Fruit fly (Drosophila melanogaster) whole organism, embryonic: Measurements from ENCODE around the gene Gr98d.

ENCODE experiments used
- CG10267 ChIP-seq: fragments of 200-800 bp; sonication (Bioruptor generic); optimal IDR thresholded peaks from 2 replicates; lab custom pipeline; 2018; ENCODE audit warnings: missing biosample characterization, mild to moderate bottlenecking, missing genetic modification characterization, moderate library complexity
- CG10462 ChIP-seq: fragments of 200-800 bp; sonication (Bioruptor generic); optimal IDR thresholded peaks from 2 replicates; lab custom pipeline; 2016; ENCODE audit warnings: missing biosample characterization, missing genetic modification characterization
- CG10959 ChIP-seq: fragments of 200-800 bp; sonication (Bioruptor generic); IDR thresholded peaks from 2 replicates; pipeline ENCODE4 v1.3.6; 2022; ENCODE audit warnings: missing biosample characterization, missing genetic modification characterization
- CG10979 ChIP-seq: fragments of 200-800 bp; sonication (Bioruptor generic); optimal IDR thresholded peaks from 2 replicates; lab custom pipeline; 2018; ENCODE audit warnings: missing biosample characterization, mild to moderate bottlenecking, missing genetic modification characterization, moderate library complexity
- CG11696 ChIP-seq: fragments of 200-800 bp; sonication (Bioruptor generic); IDR thresholded peaks from 2 replicates; pipeline ENCODE4 v1.3.6; 2022; ENCODE audit warnings: missing biosample characterization, missing genetic modification characterization
- CG12391 ChIP-seq: fragments of 200-800 bp; sonication (Bioruptor generic); optimal IDR thresholded peaks from 3 replicates; lab custom pipeline; 2018; ENCODE audit warnings: missing biosample characterization, mild to moderate bottlenecking, missing genetic modification characterization, moderate library complexity
- CG13894 ChIP-seq: fragments of 200-800 bp; sonication (Bioruptor generic); optimal IDR thresholded peaks from 3 replicates; lab custom pipeline; 2018; ENCODE audit warnings: missing biosample characterization, mild to moderate bottlenecking, missing genetic modification characterization, moderate library complexity
- CG16813 ChIP-seq: fragments of 200-800 bp; sonication (Bioruptor generic); IDR thresholded peaks from 3 replicates; pipeline ENCODE4 v1.3.6; 2022; ENCODE audit warnings: missing biosample characterization, missing genetic modification characterization; ENCODE audit not compliant: partially characterized antibody
- CG17359 ChIP-seq: fragments of 200-800 bp; sonication (Bioruptor generic); optimal IDR thresholded peaks from 3 replicates; lab custom pipeline; 2018; ENCODE audit warnings: missing biosample characterization, mild to moderate bottlenecking, missing genetic modification characterization, moderate library complexity
- CG17361 ChIP-seq: fragments of 200-800 bp; sonication (Bioruptor generic); IDR thresholded peaks from 3 replicates; pipeline ENCODE4 v1.3.6; 2022; ENCODE audit warnings: missing biosample characterization, missing genetic modification characterization
- CG17385 ChIP-seq: fragments of 200-800 bp; sonication (Bioruptor generic); optimal IDR thresholded peaks from 3 replicates; lab custom pipeline; 2018; ENCODE audit warnings: missing biosample characterization, mild to moderate bottlenecking, missing genetic modification characterization
- CG18262 ChIP-seq: fragments of 200-800 bp; optimal IDR thresholded peaks from 3 replicates; lab custom pipeline; 2019; ENCODE audit warnings: missing biosample characterization, mild to moderate bottlenecking, missing genetic modification characterization, moderate library complexity
- CG18599 ChIP-seq: fragments of 200-800 bp; sonication (Bioruptor generic); optimal IDR thresholded peaks from 3 replicates; lab custom pipeline; 2017; ENCODE audit warnings: missing biosample characterization, missing genetic modification characterization, mild to moderate bottlenecking, moderate library complexity, missing genetic modification reagents
- CG2712 ChIP-seq: fragments of 200-800 bp; optimal IDR thresholded peaks from 3 replicates; lab custom pipeline; 2019; ENCODE audit warnings: missing biosample characterization, mild to moderate bottlenecking, missing genetic modification characterization, moderate library complexity
- CG31224 ChIP-seq: fragments of 200-800 bp; sonication (Bioruptor generic); IDR thresholded peaks from 2 replicates; pipeline ENCODE4 v1.3.6; 2022; ENCODE audit warnings: missing biosample characterization, missing genetic modification characterization
- CG31441 ChIP-seq: fragments of 200-800 bp; sonication (Bioruptor generic); IDR thresholded peaks from 2 replicates; pipeline ENCODE4 v1.3.6; 2022; ENCODE audit warnings: missing biosample characterization, missing genetic modification characterization
- CG3281 ChIP-seq: fragments of 200-800 bp; sonication (Bioruptor generic); optimal IDR thresholded peaks from 3 replicates; lab custom pipeline; 2017; ENCODE audit warnings: missing biosample characterization, mild to moderate bottlenecking, missing genetic modification characterization
- CG3407 ChIP-seq: fragments of 200-800 bp; sonication (Bioruptor generic); optimal IDR thresholded peaks from 2 replicates; lab custom pipeline; 2018; ENCODE audit warnings: missing biosample characterization, mild to moderate bottlenecking, missing genetic modification characterization
- CG3838 ChIP-seq: fragments of 200-800 bp; sonication (Bioruptor generic); optimal IDR thresholded peaks from 3 replicates; lab custom pipeline; 2016; ENCODE audit warnings: missing biosample characterization, missing genetic modification characterization
- CG5180 ChIP-seq: fragments of 200-800 bp; sonication (Bioruptor generic); optimal IDR thresholded peaks from 3 replicates; lab custom pipeline; 2017; ENCODE audit warnings: missing biosample characterization, missing genetic modification characterization, mild to moderate bottlenecking, moderate library complexity, missing genetic modification reagents
- CG6272 ChIP-seq: fragments of 200-800 bp; sonication (Bioruptor generic); IDR thresholded peaks from 2 replicates; pipeline ENCODE4 v1.3.6; 2022; ENCODE audit warnings: missing biosample characterization, missing genetic modification characterization
- CG8290 ChIP-seq, 3 experiments: fragments of 200-800 bp; sonication (Bioruptor generic); optimal IDR thresholded peaks; 2 replicates each; lab custom pipeline; 2016 to 2019; ENCODE audit warnings: missing biosample characterization in 3 of 3, missing genetic modification characterization in 3 of 3, mild to moderate bottlenecking in 2 of 3, moderate library complexity in 1 of 3
- CrebB ChIP-seq: fragments of 200-800 bp; sonication (Bioruptor generic); optimal IDR thresholded peaks from 3 replicates; lab custom pipeline; 2018; ENCODE audit warnings: missing biosample characterization, mild to moderate bottlenecking, missing genetic modification characterization
- Fer1 ChIP-seq: fragments of 200-800 bp; sonication (Bioruptor generic); optimal IDR thresholded peaks from 2 replicates; lab custom pipeline; 2017; ENCODE audit warnings: missing biosample characterization, mild to moderate bottlenecking, missing genetic modification characterization
- Sry-β ChIP-seq: fragments of 200-800 bp; sonication (Bioruptor generic); optimal IDR thresholded peaks from 2 replicates; lab custom pipeline; 2018; ENCODE audit warnings: missing biosample characterization, mild to moderate bottlenecking, missing genetic modification characterization, moderate library complexity
- Trl ChIP-seq, 3 experiments: fragments of >200 bp in 2 of 3; fragments of 200-800 bp in 1 of 3; sonication (Bioruptor generic) in 1 of 3; optimal IDR thresholded peaks; 2 replicates in 1 of 3; 3 replicates in 2 of 3; lab custom pipeline; 2016 to 2017; ENCODE audit warnings: missing biosample characterization in 1 of 3, missing genetic modification characterization in 1 of 3
- Vsx1 ChIP-seq: fragments of 200-800 bp; sonication (Bioruptor generic); optimal IDR thresholded peaks from 2 replicates; lab custom pipeline; 2017; ENCODE audit warnings: missing biosample characterization, mild to moderate bottlenecking, missing genetic modification characterization, missing genetic modification reagents
- bbx ChIP-seq: fragments of 200-800 bp; sonication (Bioruptor generic); IDR thresholded peaks from 2 replicates; pipeline ENCODE4 v1.3.6; 2022; ENCODE audit warnings: missing biosample characterization, missing genetic modification characterization; ENCODE audit not compliant: partially characterized antibody
- bowl ChIP-seq: fragments of 200-800 bp; sonication (Bioruptor generic); IDR thresholded peaks from 2 replicates; pipeline ENCODE4 v1.3.6; 2022; ENCODE audit warnings: missing biosample characterization, missing genetic modification characterization
- chif ChIP-seq, 2 experiments: fragments of 200-800 bp; sonication (Bioruptor generic); optimal IDR thresholded peaks; 3 replicates each; lab custom pipeline; 2016; ENCODE audit warnings: missing biosample characterization in 2 of 2, missing genetic modification characterization in 2 of 2
- chm ChIP-seq: fragments of 200-800 bp; sonication (Bioruptor generic); IDR thresholded peaks from 2 replicates; pipeline ENCODE4 v1.3.6; 2022; ENCODE audit warnings: missing biosample characterization, missing genetic modification characterization
- chn ChIP-seq: fragments of 200-800 bp; sonication (Bioruptor generic); optimal IDR thresholded peaks from 2 replicates; lab custom pipeline; 2016; ENCODE audit warnings: missing biosample characterization, missing genetic modification characterization
- croc ChIP-seq: fragments of 200-800 bp; sonication (Bioruptor generic); conservative IDR thresholded peaks from 3 replicates; pipeline ENCODE4 v1.3.6; 2022; ENCODE audit warnings: missing biosample characterization, missing genetic modification characterization
- lab ChIP-seq: fragments of 200-800 bp; sonication (Bioruptor generic); optimal IDR thresholded peaks from 3 replicates; lab custom pipeline; 2017; ENCODE audit warnings: missing biosample characterization, missing genetic modification characterization, mild to moderate bottlenecking, moderate library complexity, missing genetic modification reagents
- nerfin-1 ChIP-seq: fragments of 200-800 bp; sonication (Bioruptor generic); optimal IDR thresholded peaks from 3 replicates; lab custom pipeline; 2019; ENCODE audit warnings: missing biosample characterization, mild to moderate bottlenecking, missing genetic modification characterization, moderate library complexity
- nmo ChIP-seq: fragments of 200-800 bp; sonication (Bioruptor generic); optimal IDR thresholded peaks from 2 replicates; lab custom pipeline; 2018; ENCODE audit warnings: missing biosample characterization, mild to moderate bottlenecking, missing genetic modification characterization, moderate library complexity
- org-1 ChIP-seq: fragments of 200-800 bp; sonication (Bioruptor generic); optimal IDR thresholded peaks from 2 replicates; lab custom pipeline; 2017; ENCODE audit warnings: missing biosample characterization, missing genetic modification characterization
- otp ChIP-seq: fragments of 200-800 bp; sonication (Bioruptor generic); IDR thresholded peaks from 3 replicates; pipeline ENCODE4, ENCODE4 v1.3.6; 2022; ENCODE audit warnings: missing biosample characterization, missing genetic modification characterization
- pan ChIP-seq, 4 experiments: fragments of >200 bp in 3 of 4; fragments of 200-800 bp in 1 of 4; sonication (Bioruptor generic) in 1 of 4; optimal IDR thresholded peaks in 3 of 4; IDR thresholded peaks in 1 of 4; 2 replicates each; pipeline versions ENCODE4 v1.3.6 to Lab custom; 2017 to 2022; ENCODE audit warnings: missing biosample characterization in 2 of 4, missing genetic modification characterization in 2 of 4, mixed read lengths in 1 of 4
- pita ChIP-seq: fragments of 200-800 bp; sonication (Bioruptor generic); optimal IDR thresholded peaks from 2 replicates; lab custom pipeline; 2017; ENCODE audit warnings: missing biosample characterization, mild to moderate bottlenecking, missing genetic modification characterization
- sens ChIP-seq: fragments of 200-800 bp; sonication (Bioruptor generic); peaks from one replicate; lab custom pipeline; 2016; ENCODE audit warnings: missing biosample characterization, missing genetic modification characterization
- sim ChIP-seq: fragments of 200-800 bp; sonication (Bioruptor generic); IDR thresholded peaks from 2 replicates; pipeline ENCODE4 v1.3.6; 2022; ENCODE audit warnings: missing biosample characterization, missing genetic modification characterization
- sqz ChIP-seq: fragments of 200-800 bp; sonication (Bioruptor generic); optimal IDR thresholded peaks from 3 replicates; lab custom pipeline; 2018; ENCODE audit warnings: missing biosample characterization, mild to moderate bottlenecking, missing genetic modification characterization
- tap ChIP-seq: fragments of 200-800 bp; optimal IDR thresholded peaks from 3 replicates; lab custom pipeline; 2019; ENCODE audit warnings: missing biosample characterization, mild to moderate bottlenecking, missing genetic modification characterization, moderate library complexity
- tgo ChIP-seq: fragments of 200-800 bp; sonication (Bioruptor generic); IDR thresholded peaks from 3 replicates; pipeline ENCODE4 v1.3.6; 2022; ENCODE audit warnings: missing biosample characterization, missing genetic modification characterization
- zen ChIP-seq: fragments of 200-800 bp; sonication (Bioruptor generic); optimal IDR thresholded peaks from 3 replicates; lab custom pipeline; 2018; ENCODE audit warnings: missing biosample characterization, mild to moderate bottlenecking, missing genetic modification characterization, moderate library complexity

The Gr98d gene

DNA sequence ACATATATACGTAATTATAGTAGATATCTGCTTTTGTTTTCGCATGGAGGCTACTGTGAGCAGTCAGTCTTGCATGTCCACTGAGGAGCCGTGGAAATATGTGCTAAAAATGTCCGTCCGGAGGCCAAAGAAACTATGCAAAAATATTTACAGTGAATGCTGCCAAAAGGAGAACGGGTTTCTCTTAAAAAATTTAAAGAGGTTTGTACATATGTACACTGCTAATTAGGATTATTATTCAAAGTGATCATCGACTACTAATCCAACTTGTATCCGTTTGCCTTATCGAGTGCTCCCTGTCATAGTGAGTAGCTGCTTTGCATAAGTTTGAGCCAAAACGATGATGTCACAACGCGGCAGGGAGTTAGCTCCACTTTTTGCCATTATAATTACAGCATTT lies 11.1 kb downstream of the Gr98d start (continued):
- TF ChIP-seq CG17385 (GFP tag; lab: Kevin White, UChicago) (no peak), Vsx1 (GFP tag; lab: Kevin White, UChicago) (no peak), bowl (GFP tag; lab: Robert Waterston, UW) (no peak), org-1 (peak; percentile 1), CG6272 (GFP tag; lab: Robert Waterston, UW) (no peak), CG10462 (no peak), Trl (optimal IDR thresholded peaks at IDR 0.05; lab: Kevin White, UChicago) (no peak), Trl (GFP tag; optimal IDR thresholded peaks at IDR 0.05; lab: Kevin White, UChicago) (no peak), chif (GFP tag; optimal IDR thresholded peaks at IDR 0.05; lab: Kevin White, UChicago) (no peak), pita (no peak), CG31224 (peak; percentile 25; the same call in 1 of the 2 replicates), CG3838 (GFP tag; lab: Kevin White, UChicago) (no peak), Fer1 (GFP tag; lab: Kevin White, UChicago) (peak; percentile 39), CrebB (tag; lab: Kevin White, UChicago) (no peak), lab (peak; percentile 55), CG5180 (GFP tag; lab: Kevin White, UChicago) (no peak), otp (GFP tag; lab: Robert Waterston, UW) (no peak), CG17359 (tag; lab: Kevin White, UChicago) (no peak), pan (optimal IDR thresholded peaks at IDR 0.05; lab: Kevin White, UChicago) (no peak), pan (GFP tag; optimal IDR thresholded peaks at IDR 0.05 in 1 of 2, IDR thresholded peaks at IDR 0.05 in 1 of 2) (peak in 1 of 2 experiments; percentile 49), tap (tag; lab: Kevin White, UChicago) (no peak), zen (tag; lab: Kevin White, UChicago) (no peak)
- TF ChIP-seq, all 482 proteins: peak for 127

DNA sequence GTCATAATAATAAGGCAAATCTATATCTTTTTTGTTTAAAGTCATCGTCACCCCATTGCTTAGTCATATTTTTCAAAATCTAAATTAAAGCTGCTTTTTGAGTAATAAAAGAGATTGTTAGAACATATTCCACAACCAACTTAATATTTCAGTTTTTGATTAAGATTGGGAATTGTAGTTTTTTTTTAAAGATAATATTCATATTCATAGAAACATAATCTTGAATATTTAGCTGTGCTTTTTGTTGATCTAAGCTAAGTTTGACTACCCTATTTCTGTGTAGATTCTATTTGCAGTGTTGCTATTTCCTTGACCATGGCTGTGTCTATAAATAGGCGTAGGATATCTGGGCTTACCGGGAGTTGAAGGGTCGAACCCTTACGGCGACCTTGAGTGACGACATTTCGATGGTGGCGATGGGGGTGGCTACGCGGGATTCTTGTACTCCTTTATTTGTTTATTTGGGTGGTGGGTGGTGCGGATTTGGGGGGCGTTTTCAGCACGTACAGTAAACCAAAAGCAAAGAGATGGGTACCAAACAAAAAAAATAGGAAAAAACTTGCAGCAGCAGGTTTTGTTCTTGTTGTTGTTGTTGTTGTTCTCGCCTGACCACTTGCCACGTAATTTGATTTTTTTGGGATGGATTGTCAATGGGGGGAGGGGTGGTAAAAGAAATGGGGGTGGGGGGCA lies 12.3 kb downstream of the Gr98d start:
- TF ChIP-seq CG16813 (0 out of 3 replicates have a peak, but pooled peaks have one; percentile 7), nerfin-1 (tag; lab: Kevin White, UChicago) (peak; percentile 99), chn (GFP tag; lab: Kevin White, UChicago) (peak; percentile 16), croc (GFP tag; lab: Robert Waterston, UW) (no peak), CG13894 (tag; lab: Kevin White, UChicago) (peak; percentile 93), CG10979 (tag; lab: Kevin White, UChicago) (peak; percentile 26), CG17359 (tag; lab: Kevin White, UChicago) (peak; percentile 27), CG18599 (GFP tag; lab: Kevin White, UChicago) (peak; percentile 19), CG8290 (GFP tag; optimal IDR thresholded peaks at IDR 0.05; lab: Kevin White, UChicago) (no peak), CG8290 (tag; optimal IDR thresholded peaks at IDR 0.05; lab: Kevin White, UChicago) (peak in 1 of 2 experiments; percentile 5), sqz (GFP tag; lab: Kevin White, UChicago) (peak; percentile 81), CG18262 (peak; percentile 38), CG10959 (GFP tag; lab: Robert Waterston, UW) (no peak), Sry-β (GFP tag; lab: Kevin White, UChicago) (no peak), tgo (GFP tag; lab: Robert Waterston, UW) (no peak), CG3407 (GFP tag; lab: Kevin White, UChicago) (no peak), CG2712 (tag; lab: Kevin White, UChicago) (peak; percentile 38), nmo (GFP tag; lab: Kevin White, UChicago) (peak; percentile 25), CG10267 (peak; percentile 21), sens (GFP tag; lab: Kevin White, UChicago) (peak; percentile 74), CG12391 (peak; percentile 32), CG17361 (0 out of 3 replicates have a peak, but pooled peaks have one; percentile 19), bbx (GFP tag; lab: Robert Waterston, UW) (0 out of 2 replicates have a peak, but pooled peaks have one; percentile 32), CG3281 (GFP tag; lab: Kevin White, UChicago) (peak; percentile 18), CG11696 (GFP tag; lab: Robert Waterston, UW) (peak; percentile 88), chm (GFP tag; lab: Robert Waterston, UW) (0 out of 2 replicates have a peak, but pooled peaks have one; percentile 6), sim (GFP tag; lab: Robert Waterston, UW) (0 out of 2 replicates have a peak, but pooled peaks have one; percentile 5), CG31441 (0 out of 2 replicates have a peak, but pooled peaks have one; percentile 8)
